Fruit fly (Drosophila melanogaster): Measurements from ENCODE around the gene mask.
A peak's percentile ranks its signal among the peaks of the same experiment; 100 is the strongest.

mask gene

DNA sequence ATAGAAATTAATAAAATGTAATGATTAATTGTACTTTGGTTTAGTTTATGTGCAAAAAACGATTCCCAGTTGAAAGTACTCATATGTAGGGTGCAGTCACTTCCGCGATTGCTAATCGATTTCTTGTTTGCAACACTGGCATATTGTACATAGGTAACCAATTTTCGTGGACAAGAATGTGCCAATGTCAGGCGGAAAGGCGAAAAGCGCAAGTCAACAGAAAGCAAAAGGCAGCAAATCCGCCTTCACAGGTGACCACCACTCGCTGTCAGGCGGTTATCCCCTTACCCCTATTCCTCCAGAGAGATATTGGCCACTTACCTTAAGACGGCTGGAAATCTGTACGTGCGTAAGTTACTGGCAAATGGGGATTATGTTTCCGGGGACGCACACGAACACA lies 40.2 kb downstream of the mask start:
- TF ChIP-seq Crg-1 (GFP tag; optimal IDR thresholded peaks at IDR 0.05) (no peak), CG14711 (tag; optimal IDR thresholded peaks at IDR 0.05) (no peak), tj (GFP tag; optimal IDR thresholded peaks at IDR 0.05) (peak; percentile 96), toe (GFP tag; optimal IDR thresholded peaks at IDR 0.05) (no peak)

DNA sequence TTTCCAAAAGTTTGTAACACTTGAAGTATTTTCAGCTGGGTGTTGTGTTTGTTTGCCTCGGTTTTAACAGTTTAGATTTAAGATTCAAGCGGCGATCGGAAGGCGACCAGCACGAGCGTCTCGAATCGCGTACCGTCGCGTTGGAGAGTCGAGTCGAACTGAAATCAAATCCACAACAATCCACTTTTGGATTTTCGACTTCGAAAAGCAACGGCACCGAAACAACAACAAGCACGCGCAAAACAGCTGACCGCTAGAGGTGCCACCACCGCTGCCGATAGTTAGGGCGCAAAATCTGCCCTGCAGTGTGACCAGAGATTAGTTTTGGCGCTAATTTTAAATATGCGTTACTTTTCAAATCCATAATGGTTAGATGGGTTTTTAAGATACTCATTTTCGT lies 40.7 kb downstream of the mask start, which contains the start of gene jar:
Gene jar, minus strand, starts transcription at position 163 of the 400 bp plus-strand sequence.
- TF ChIP-seq CG5204 (GFP tag; optimal IDR thresholded peaks at IDR 0.05): no peak
- TF ChIP-seq Mnt (GFP tag; optimal IDR thresholded peaks at IDR 0.05): peak; percentile 71
- TF ChIP-seq Clk (GFP tag; optimal IDR thresholded peaks at IDR 0.05): no peak
- no peak for TF ChIP-seq tj (GFP tag; optimal IDR thresholded peaks at IDR 0.05)
- TF ChIP-seq CG1620 (GFP tag; optimal IDR thresholded peaks at IDR 0.05): peak; percentile 14
- TF ChIP-seq ovo (GFP tag; optimal IDR thresholded peaks at IDR 0.05): peak; percentile 95
- TF ChIP-seq pad (GFP tag; optimal IDR thresholded peaks at IDR 0.05): peak; percentile 23
- no peak for TF ChIP-seq toe (GFP tag; optimal IDR thresholded peaks at IDR 0.05)
- peak; percentile 52 for TF ChIP-seq cic (GFP tag; optimal IDR thresholded peaks at IDR 0.05)
- TF ChIP-seq Hr96 (GFP tag; optimal IDR thresholded peaks at IDR 0.05): no peak
- peak; percentile 74 for TF ChIP-seq bab1 (GFP tag; optimal IDR thresholded peaks at IDR 0.05)
- TF ChIP-seq CG7101 (tag; optimal IDR thresholded peaks at IDR 0.05): peak; percentile 43
- no peak for TF ChIP-seq cnc (optimal IDR thresholded peaks at IDR 0.05)
- TF ChIP-seq CG7045 (GFP tag; optimal IDR thresholded peaks at IDR 0.05): peak; percentile 13
- no peak for TF ChIP-seq Crg-1 (GFP tag; optimal IDR thresholded peaks at IDR 0.05)
- TF ChIP-seq kay (GFP tag; ENCODE audit: borderline replicate concordance): no peak
- TF ChIP-seq CG12768 (GFP tag; optimal IDR thresholded peaks at IDR 0.05): peak; percentile 24
- TF ChIP-seq CG14711 (tag; optimal IDR thresholded peaks at IDR 0.05): peak; percentile 77
- TF ChIP-seq CG33017 (tag; optimal IDR thresholded peaks at IDR 0.05): peak; percentile 17
- peak; percentile 16 for TF ChIP-seq CG11617 (GFP tag; optimal IDR thresholded peaks at IDR 0.05)

DNA sequence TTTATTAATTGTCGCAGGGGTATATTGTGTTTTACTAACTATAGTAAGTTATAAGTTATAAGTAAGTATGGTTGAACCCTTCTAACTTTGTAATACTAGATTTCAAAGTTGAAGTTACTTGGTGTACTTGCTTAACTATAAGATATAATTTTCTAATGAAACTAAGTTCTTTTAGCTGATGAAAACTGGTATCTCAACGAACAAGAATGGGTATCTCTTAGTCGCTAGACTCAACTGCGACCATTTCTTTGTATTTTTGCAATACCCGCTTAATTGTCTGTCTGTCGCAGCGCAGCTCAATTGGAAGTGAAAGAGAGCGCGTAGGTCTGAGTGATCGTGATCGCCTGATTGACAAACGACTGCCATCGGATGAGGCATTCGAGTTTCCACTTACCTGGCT lies 41.9 kb downstream of the mask start:
- peak; percentile 64 for TF ChIP-seq tj (GFP tag; optimal IDR thresholded peaks at IDR 0.05)
- TF ChIP-seq CG7045 (GFP tag; optimal IDR thresholded peaks at IDR 0.05): no peak
- no peak for TF ChIP-seq Crg-1 (GFP tag; optimal IDR thresholded peaks at IDR 0.05)
- TF ChIP-seq CG11617 (GFP tag; optimal IDR thresholded peaks at IDR 0.05): no peak
- no peak for TF ChIP-seq CG33017 (tag; optimal IDR thresholded peaks at IDR 0.05)
- no peak for TF ChIP-seq toe (GFP tag; optimal IDR thresholded peaks at IDR 0.05)
- TF ChIP-seq ovo (GFP tag; optimal IDR thresholded peaks at IDR 0.05): no peak
- no peak for TF ChIP-seq Mnt (GFP tag; optimal IDR thresholded peaks at IDR 0.05)
- TF ChIP-seq kay (GFP tag; ENCODE audit: borderline replicate concordance): no peak
- no peak for TF ChIP-seq pad (GFP tag; optimal IDR thresholded peaks at IDR 0.05)
- TF ChIP-seq bab1 (GFP tag; optimal IDR thresholded peaks at IDR 0.05): peak; percentile 16
- no peak for TF ChIP-seq CG7101 (tag; optimal IDR thresholded peaks at IDR 0.05)
- TF ChIP-seq Clk (GFP tag; optimal IDR thresholded peaks at IDR 0.05): no peak
- TF ChIP-seq cic (GFP tag; optimal IDR thresholded peaks at IDR 0.05): no peak
- TF ChIP-seq CG14711 (tag; optimal IDR thresholded peaks at IDR 0.05): no peak
- no peak for TF ChIP-seq CG5204 (GFP tag; optimal IDR thresholded peaks at IDR 0.05)
- TF ChIP-seq CG1620 (GFP tag; optimal IDR thresholded peaks at IDR 0.05): no peak
- no peak for TF ChIP-seq CG12768 (GFP tag; optimal IDR thresholded peaks at IDR 0.05)

DNA sequence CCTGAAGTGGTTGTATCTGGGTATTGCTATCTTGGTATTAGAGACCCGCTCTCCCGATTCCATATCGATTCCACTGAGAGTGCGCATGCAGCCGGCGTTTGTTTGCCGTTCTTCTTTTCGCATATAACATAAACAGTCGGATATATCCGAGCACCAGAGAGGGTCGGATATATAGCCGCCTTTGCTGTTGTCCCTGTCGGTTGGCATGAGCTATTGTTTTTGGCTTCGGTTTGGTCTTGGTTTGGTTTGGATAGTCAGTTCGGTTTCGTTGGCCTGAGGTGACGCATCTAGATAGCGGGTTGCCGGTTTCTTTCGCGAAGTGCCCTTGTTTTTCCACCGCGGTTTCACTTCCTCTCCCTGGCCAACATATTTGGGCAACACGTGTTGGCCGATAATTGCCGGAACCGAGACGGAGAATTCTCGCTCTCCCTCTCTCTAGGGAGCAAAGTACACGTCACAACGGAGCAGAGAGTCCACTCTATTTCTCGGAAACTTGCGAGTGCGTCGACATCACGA lies 42.5 kb downstream of the mask start, which contains the start of gene Orct2:
Gene Orct2, plus strand, starts transcription at position 255 of the 516 bp plus-strand sequence.
- TF ChIP-seq Mnt (GFP tag; optimal IDR thresholded peaks at IDR 0.05): peak; percentile 82
- TF ChIP-seq cic (GFP tag; optimal IDR thresholded peaks at IDR 0.05): peak; percentile 31
- peak; percentile 16 for TF ChIP-seq toe (GFP tag; optimal IDR thresholded peaks at IDR 0.05)
- peak; percentile 50 for TF ChIP-seq tj (GFP tag; optimal IDR thresholded peaks at IDR 0.05)
- TF ChIP-seq CG12768 (GFP tag; optimal IDR thresholded peaks at IDR 0.05): peak; percentile 50
- peak; percentile 35 for TF ChIP-seq CG7045 (GFP tag; optimal IDR thresholded peaks at IDR 0.05)
- TF ChIP-seq CG33017 (tag; optimal IDR thresholded peaks at IDR 0.05): no peak
- peak; percentile 17 for TF ChIP-seq pad (GFP tag; optimal IDR thresholded peaks at IDR 0.05)
- TF ChIP-seq CG14711 (tag; optimal IDR thresholded peaks at IDR 0.05): no peak
- no peak for TF ChIP-seq CG1620 (GFP tag; optimal IDR thresholded peaks at IDR 0.05)

DNA sequence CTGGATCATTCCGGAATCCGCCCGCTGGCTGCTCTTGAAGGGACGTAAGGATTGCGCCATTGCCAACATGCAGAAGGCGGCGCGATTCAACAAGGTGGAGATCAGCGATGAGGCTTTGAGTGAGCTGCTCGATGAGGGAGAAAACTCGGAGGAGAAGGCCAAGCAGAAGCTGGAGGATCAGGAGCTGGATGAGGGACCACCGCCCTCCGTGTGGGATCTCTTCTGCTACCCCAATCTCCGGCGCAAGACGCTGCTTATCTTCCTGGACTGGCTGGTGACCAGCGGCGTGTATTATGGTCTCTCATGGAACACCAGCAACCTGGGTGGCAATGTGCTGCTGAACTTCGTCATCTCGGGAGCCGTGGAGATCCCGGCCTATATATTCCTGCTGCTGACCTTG lies 43.9 kb downstream of the mask start:
- TF ChIP-seq CG7101 (tag; optimal IDR thresholded peaks at IDR 0.05): no peak

DNA sequence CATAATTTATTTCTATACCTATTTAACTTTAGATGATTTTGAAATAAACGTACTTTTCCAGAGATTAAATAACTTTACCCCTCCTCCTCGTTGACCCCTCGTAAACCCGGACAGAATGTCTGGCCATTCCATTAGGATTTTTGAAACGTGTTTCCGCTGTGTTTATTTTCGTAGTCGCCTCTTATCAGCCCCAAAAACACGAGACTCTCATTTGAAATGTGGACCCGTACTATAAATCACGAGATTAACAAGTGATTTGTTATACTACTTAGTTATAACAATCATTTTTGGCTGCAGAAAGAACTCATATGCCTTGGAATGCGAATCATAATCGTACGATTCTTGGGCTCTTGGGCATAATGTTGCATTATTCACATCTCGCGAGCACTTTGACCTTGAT lies 45.1 kb downstream of the mask start:
- no peak for TF ChIP-seq CG7045 (GFP tag; optimal IDR thresholded peaks at IDR 0.05)
- TF ChIP-seq cnc (optimal IDR thresholded peaks at IDR 0.05): no peak
- TF ChIP-seq CG1620 (GFP tag; optimal IDR thresholded peaks at IDR 0.05): no peak
- no peak for TF ChIP-seq Crg-1 (GFP tag; optimal IDR thresholded peaks at IDR 0.05)
- no peak for TF ChIP-seq Hr96 (GFP tag; optimal IDR thresholded peaks at IDR 0.05)
- no peak for TF ChIP-seq Clk (GFP tag; optimal IDR thresholded peaks at IDR 0.05)
- TF ChIP-seq pad (GFP tag; optimal IDR thresholded peaks at IDR 0.05): no peak
- TF ChIP-seq bab1 (GFP tag; optimal IDR thresholded peaks at IDR 0.05): no peak
- no peak for TF ChIP-seq CG14711 (tag; optimal IDR thresholded peaks at IDR 0.05)
- TF ChIP-seq cic (GFP tag; optimal IDR thresholded peaks at IDR 0.05): no peak
- no peak for TF ChIP-seq CG7101 (tag; optimal IDR thresholded peaks at IDR 0.05)
- no peak for TF ChIP-seq Mnt (GFP tag; optimal IDR thresholded peaks at IDR 0.05)
- TF ChIP-seq tj (GFP tag; optimal IDR thresholded peaks at IDR 0.05): no peak

All from whole organism, adult.